Fruit fly (Drosophila melanogaster) whole organism: ENCODE results near the gene Caper.

Experiments
- CG8478 ChIP-seq: fragments of >200 bp; optimal IDR thresholded peaks from 2 replicates; lab custom pipeline; 2018; ENCODE audit warnings: inconsistent platforms
- Dll ChIP-seq: fragments of >200 bp; optimal IDR thresholded peaks from 2 replicates; lab custom pipeline; 2017
- EcR ChIP-seq, 2 experiments: fragments of >200 bp; optimal IDR thresholded peaks; 2 replicates each; lab custom pipeline; 2017; ENCODE audit warnings: missing biosample characterization in 2 of 2, missing genetic modification characterization in 2 of 2, missing genetic modification reagents in 2 of 2
- pan ChIP-seq: fragments of >200 bp; optimal IDR thresholded peaks from 2 replicates; lab custom pipeline; 2017
- psq ChIP-seq: fragments of >200 bp; optimal IDR thresholded peaks from 2 replicates; lab custom pipeline; 2017
- usp ChIP-seq: fragments of >200 bp; optimal IDR thresholded peaks from 2 replicates; lab custom pipeline; 2017; ENCODE audit warnings: missing biosample characterization, missing genetic modification characterization, mixed read lengths

DNA sequence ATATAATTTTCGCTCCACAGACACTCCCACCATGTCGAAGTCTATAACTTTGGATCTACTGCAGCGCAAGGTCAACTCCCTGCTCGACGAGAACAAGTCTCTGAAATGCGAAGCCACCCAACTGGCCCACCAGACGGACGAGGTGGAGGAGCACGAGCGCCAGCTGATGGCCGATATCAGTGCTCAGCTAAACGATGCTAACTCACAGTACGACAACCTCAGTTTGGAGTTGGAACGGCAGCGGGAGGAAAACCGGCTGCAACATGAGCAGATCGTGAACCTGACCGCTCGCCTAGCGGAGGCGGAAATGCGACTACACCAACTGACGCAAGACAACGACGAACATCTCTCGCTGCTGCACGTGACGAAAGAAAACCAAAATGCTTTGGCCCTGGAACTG lies 19.2 kb downstream of the Caper start:
- TF ChIP-seq usp (GFP tag; lab: Kevin White, UChicago) (no peak), psq (lab: Kevin White, UChicago) (no peak), CG8478 (lab: Kevin White, UChicago) (no peak), pan (no peak), EcR (GFP tag; optimal IDR thresholded peaks at IDR 0.05; lab: Kevin White, UChicago) (no peak), Dll (lab: Kevin White, UChicago) (no peak)
